Worm (Caenorhabditis elegans) whole organism, midembryonic: ENCODE results near the gene T21D12.14.

Experiments
- klf-2 ChIP-seq: fragments of 200-800 bp; sonication (Bioruptor generic); conservative IDR thresholded peaks from 2 replicates; pipeline ENCODE4 v1.3.6; 2022; ENCODE audit warnings: missing genetic modification reagents, missing genetic modification characterization, missing compliant biosample characterization
- ztf-23 ChIP-seq: fragments of 200-800 bp; sonication (Bioruptor generic); IDR thresholded peaks from 2 replicates; pipeline ENCODE4 v1.3.6; 2022; ENCODE audit warnings: missing genetic modification reagents, missing genetic modification characterization, missing compliant biosample characterization
- ztf-29 ChIP-seq: fragments of 200-800 bp; sonication (Bioruptor generic); IDR thresholded peaks from 2 replicates; pipeline ENCODE4 v1.3.6; 2022; ENCODE audit warnings: missing genetic modification reagents, missing genetic modification characterization, missing compliant biosample characterization

DNA sequence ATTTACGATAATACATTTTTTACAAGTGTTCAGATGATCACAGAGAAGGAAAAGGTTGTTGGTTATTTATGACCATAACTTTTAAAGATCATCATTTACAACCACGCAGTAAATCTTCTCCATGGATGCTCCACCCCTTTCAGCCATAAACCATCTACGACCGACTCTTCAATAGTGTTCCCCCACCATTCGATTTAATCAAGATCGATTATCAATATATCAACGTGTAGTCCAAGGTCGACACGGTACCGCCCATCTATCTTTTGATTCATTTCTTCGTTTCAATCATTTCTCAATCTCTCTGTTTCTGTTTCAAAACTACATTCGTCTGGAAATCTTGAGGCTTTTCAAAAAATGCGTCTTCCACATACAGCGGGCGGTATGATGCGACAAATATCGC is 43.1 kb downstream of the T21D12.14 start, which contains the start of gene aass-1:
- TF ChIP-seq klf-2 (GFP tag; lab: Robert Waterston, UW) (no peak), ztf-23 (GFP tag; lab: Robert Waterston, UW) (no peak), ztf-29 (GFP tag; lab: Robert Waterston, UW) (no peak)
